Worm (Caenorhabditis elegans): ENCODE results near the gene C05D12.2.

The C05D12.2 gene

ce11 chrII:11417999-11418398, at the start of gene C05D12.2:
C05D12.2 (plus strand) TSS chrII:11418299.
- no peak for TF ChIP-seq drap-1 (GFP tag; optimal IDR thresholded peaks at IDR 0.05)
- TF ChIP-seq lin-32 (GFP tag; optimal IDR thresholded peaks at IDR 0.05): no peak
- no peak for TF ChIP-seq tbx-8 (GFP tag; optimal IDR thresholded peaks at IDR 0.05)
- no peak for TF ChIP-seq elt-3 (tag; optimal IDR thresholded peaks at IDR 0.05)
- TF ChIP-seq unc-62 (GFP tag; optimal IDR thresholded peaks at IDR 0.05): no peak
- no peak for TF ChIP-seq nhr-76 (tag; optimal IDR thresholded peaks at IDR 0.05)
- TF ChIP-seq snpc-4 (tag; optimal IDR thresholded peaks at IDR 0.05): no peak
- no peak for TF ChIP-seq bed-3 (GFP tag; optimal IDR thresholded peaks at IDR 0.05)
- TF ChIP-seq blmp-1 (tag; optimal IDR thresholded peaks at IDR 0.05): no peak
- TF ChIP-seq cnd-1 (tag; optimal IDR thresholded peaks at IDR 0.05): no peak
- TF ChIP-seq lsy-2 (tag; optimal IDR thresholded peaks at IDR 0.05): no peak
- TF ChIP-seq elt-1 (tag; optimal IDR thresholded peaks at IDR 0.05; ENCODE audit: borderline replicate concordance, insufficient read depth): no peak
- no peak for TF ChIP-seq ces-1 (GFP tag; optimal IDR thresholded peaks at IDR 0.05)
- no peak for TF ChIP-seq ztf-11 (tag; optimal IDR thresholded peaks at IDR 0.05)
- no peak for TF ChIP-seq zip-8 (tag; optimal IDR thresholded peaks at IDR 0.05)
- TF ChIP-seq unc-39 (tag; optimal IDR thresholded peaks at IDR 0.05): no peak
- TF ChIP-seq nhr-2 (tag; optimal IDR thresholded peaks at IDR 0.05): no peak

ce11 chrII:11371981-11372380, 46.1 kb upstream of the C05D12.2 start, which contains the start of gene C33B4.2:
C33B4.2 (minus strand) TSS chrII:11372145.
- TF ChIP-seq ham-2 (GFP tag; optimal IDR thresholded peaks at IDR 0.05) (peak; percentile 4), elt-1 (tag; optimal IDR thresholded peaks at IDR 0.05; ENCODE audit: borderline replicate concordance, insufficient read depth) (peak; percentile 70), bed-3 (GFP tag; optimal IDR thresholded peaks at IDR 0.05) (no peak), unc-39 (tag; optimal IDR thresholded peaks at IDR 0.05) (no peak), nhr-237 (tag; optimal IDR thresholded peaks at IDR 0.05) (no peak), unc-120 (tag; optimal IDR thresholded peaks at IDR 0.05; ENCODE audit: poor library complexity, severe bottlenecking) (no peak), zip-8 (tag; optimal IDR thresholded peaks at IDR 0.05) (no peak), nhr-76 (tag; optimal IDR thresholded peaks at IDR 0.05) (no peak), flh-1 (GFP tag; optimal IDR thresholded peaks at IDR 0.05) (no peak)

ce11 chrII:11376026-11376425, 42.1 kb upstream of the C05D12.2 start:
- TF ChIP-seq nhr-2 (tag; optimal IDR thresholded peaks at IDR 0.05) (no peak), sem-2 (GFP tag; optimal IDR thresholded peaks at IDR 0.05) (no peak), lsy-2 (tag; optimal IDR thresholded peaks at IDR 0.05) (no peak), tbx-8 (GFP tag; optimal IDR thresholded peaks at IDR 0.05) (no peak), ceh-39 (tag; optimal IDR thresholded peaks at IDR 0.05) (no peak), ceh-43 (GFP tag; optimal IDR thresholded peaks at IDR 0.05) (no peak), snpc-4 (tag; optimal IDR thresholded peaks at IDR 0.05) (no peak), nhr-12 (tag; optimal IDR thresholded peaks at IDR 0.05) (no peak), ces-1 (GFP tag; optimal IDR thresholded peaks at IDR 0.05) (no peak), flh-1 (GFP tag; optimal IDR thresholded peaks at IDR 0.05) (no peak), unc-62 (GFP tag; optimal IDR thresholded peaks at IDR 0.05) (no peak), mep-1 (tag; optimal IDR thresholded peaks at IDR 0.05) (no peak), mab-5 (tag; optimal IDR thresholded peaks at IDR 0.05) (no peak), unc-120 (tag; optimal IDR thresholded peaks at IDR 0.05; ENCODE audit: poor library complexity, severe bottlenecking) (no peak), sptf-1 (tag; optimal IDR thresholded peaks at IDR 0.05) (no peak), ztf-11 (tag; optimal IDR thresholded peaks at IDR 0.05) (no peak), blmp-1 (tag; optimal IDR thresholded peaks at IDR 0.05) (no peak), M03D4.4 (tag; optimal IDR thresholded peaks at IDR 0.05) (no peak), ceh-83 (GFP tag; optimal IDR thresholded peaks at IDR 0.05) (no peak)

- TF ChIP-seq zip-8 (tag; optimal IDR thresholded peaks at IDR 0.05): no peak
Observed at ce11 chrII:11376598-11377108, 41.4 kb upstream of the C05D12.2 start.

ce11 chrII:11377700-11378099, 40.4 kb upstream of the C05D12.2 start:
- TF ChIP-seq elt-1 (tag; optimal IDR thresholded peaks at IDR 0.05; ENCODE audit: borderline replicate concordance, insufficient read depth) (no peak), ceh-83 (GFP tag; optimal IDR thresholded peaks at IDR 0.05) (no peak), ztf-11 (tag; optimal IDR thresholded peaks at IDR 0.05) (no peak), drap-1 (GFP tag; optimal IDR thresholded peaks at IDR 0.05) (no peak), unc-120 (tag; optimal IDR thresholded peaks at IDR 0.05; ENCODE audit: poor library complexity, severe bottlenecking) (no peak), sptf-1 (tag; optimal IDR thresholded peaks at IDR 0.05) (no peak), nhr-12 (tag; optimal IDR thresholded peaks at IDR 0.05) (no peak), blmp-1 (tag; optimal IDR thresholded peaks at IDR 0.05) (no peak), ceh-43 (GFP tag; optimal IDR thresholded peaks at IDR 0.05) (no peak), nhr-237 (tag; optimal IDR thresholded peaks at IDR 0.05) (no peak), mab-5 (tag; optimal IDR thresholded peaks at IDR 0.05) (no peak), hlh-1 (tag; optimal IDR thresholded peaks at IDR 0.05) (no peak), zip-8 (tag; optimal IDR thresholded peaks at IDR 0.05) (no peak), lsy-2 (tag; optimal IDR thresholded peaks at IDR 0.05) (no peak), lin-32 (GFP tag; optimal IDR thresholded peaks at IDR 0.05) (no peak), nhr-28 (tag; optimal IDR thresholded peaks at IDR 0.05) (no peak), unc-62 (GFP tag; optimal IDR thresholded peaks at IDR 0.05) (no peak)

All from whole organism, mixed stage, embryonic.